Worm (Caenorhabditis elegans): ENCODE measurements around the gene sri-72.

Gene sri-72

ce11 chrV:568105-568504 is at the start of gene sri-72:
sri-72 (minus strand) TSS chrV:568205.
- TF ChIP-seq lin-32 (GFP tag; optimal IDR thresholded peaks at IDR 0.05) (no peak), tbx-8 (GFP tag; optimal IDR thresholded peaks at IDR 0.05) (no peak), nhr-76 (tag; optimal IDR thresholded peaks at IDR 0.05) (no peak), elt-3 (tag; optimal IDR thresholded peaks at IDR 0.05) (no peak), ceh-43 (GFP tag; optimal IDR thresholded peaks at IDR 0.05) (no peak), hlh-1 (tag; optimal IDR thresholded peaks at IDR 0.05) (no peak), sem-2 (GFP tag; optimal IDR thresholded peaks at IDR 0.05) (no peak), mls-2 (tag; optimal IDR thresholded peaks at IDR 0.05) (no peak), snpc-4 (tag; optimal IDR thresholded peaks at IDR 0.05) (no peak), flh-1 (GFP tag; optimal IDR thresholded peaks at IDR 0.05) (no peak), unc-62 (GFP tag; optimal IDR thresholded peaks at IDR 0.05) (no peak), ces-1 (GFP tag; optimal IDR thresholded peaks at IDR 0.05) (no peak), lsy-2 (tag; optimal IDR thresholded peaks at IDR 0.05) (no peak), nhr-237 (tag; optimal IDR thresholded peaks at IDR 0.05) (no peak), ceh-83 (GFP tag; optimal IDR thresholded peaks at IDR 0.05) (no peak), ceh-39 (tag; optimal IDR thresholded peaks at IDR 0.05) (no peak), ham-2 (GFP tag; optimal IDR thresholded peaks at IDR 0.05) (no peak), unc-120 (tag; optimal IDR thresholded peaks at IDR 0.05; ENCODE audit: poor library complexity, severe bottlenecking) (no peak)

ce11 chrV:615275-615674 is 47.3 kb upstream of the sri-72 start, which contains the start of gene F48G7.13:
F48G7.13 (plus strand) TSS chrV:615575.
- TF ChIP-seq cnd-1 (tag; optimal IDR thresholded peaks at IDR 0.05) (no peak), sem-2 (GFP tag; optimal IDR thresholded peaks at IDR 0.05) (no peak), ham-2 (GFP tag; optimal IDR thresholded peaks at IDR 0.05) (no peak), lin-32 (GFP tag; optimal IDR thresholded peaks at IDR 0.05) (no peak), elt-3 (tag; optimal IDR thresholded peaks at IDR 0.05) (no peak), sptf-1 (tag; optimal IDR thresholded peaks at IDR 0.05) (no peak), mab-5 (tag; optimal IDR thresholded peaks at IDR 0.05) (no peak), elt-1 (tag; optimal IDR thresholded peaks at IDR 0.05; ENCODE audit: borderline replicate concordance, insufficient read depth) (no peak), ceh-83 (GFP tag; optimal IDR thresholded peaks at IDR 0.05) (no peak), ztf-11 (tag; optimal IDR thresholded peaks at IDR 0.05) (no peak), mep-1 (tag; optimal IDR thresholded peaks at IDR 0.05) (no peak), flh-1 (GFP tag; optimal IDR thresholded peaks at IDR 0.05) (no peak), bed-3 (GFP tag; optimal IDR thresholded peaks at IDR 0.05) (no peak), ces-1 (GFP tag; optimal IDR thresholded peaks at IDR 0.05) (no peak), snpc-4 (tag; optimal IDR thresholded peaks at IDR 0.05) (no peak), blmp-1 (tag; optimal IDR thresholded peaks at IDR 0.05) (no peak), lin-13 (tag; optimal IDR thresholded peaks at IDR 0.05) (no peak), unc-39 (tag; optimal IDR thresholded peaks at IDR 0.05) (no peak), zip-8 (tag; optimal IDR thresholded peaks at IDR 0.05) (no peak), unc-62 (GFP tag; optimal IDR thresholded peaks at IDR 0.05) (no peak)

- TF ChIP-seq cnd-1 (tag; optimal IDR thresholded peaks at IDR 0.05) = no peak
- TF ChIP-seq sptf-1 (tag; optimal IDR thresholded peaks at IDR 0.05) = no peak
- TF ChIP-seq ztf-11 (tag; optimal IDR thresholded peaks at IDR 0.05) = no peak
- no peak for TF ChIP-seq lin-32 (GFP tag; optimal IDR thresholded peaks at IDR 0.05)
- TF ChIP-seq nhr-28 (tag; optimal IDR thresholded peaks at IDR 0.05) = no peak
- no peak for TF ChIP-seq elt-3 (tag; optimal IDR thresholded peaks at IDR 0.05)
- TF ChIP-seq bed-3 (GFP tag; optimal IDR thresholded peaks at IDR 0.05) = no peak
Observed at ce11 chrV:610217-610616, 42.2 kb upstream of the sri-72 start, which contains the start of gene nhr-90. nhr-90 (plus strand) TSS chrV:610512.

- TF ChIP-seq ces-1 (GFP tag; optimal IDR thresholded peaks at IDR 0.05) (no peak), nhr-12 (tag; optimal IDR thresholded peaks at IDR 0.05) (no peak), unc-39 (tag; optimal IDR thresholded peaks at IDR 0.05) (no peak), sem-2 (GFP tag; optimal IDR thresholded peaks at IDR 0.05) (no peak), snpc-4 (tag; optimal IDR thresholded peaks at IDR 0.05) (no peak), unc-120 (tag; optimal IDR thresholded peaks at IDR 0.05; ENCODE audit: poor library complexity, severe bottlenecking) (no peak), sptf-1 (tag; optimal IDR thresholded peaks at IDR 0.05) (no peak), blmp-1 (tag; optimal IDR thresholded peaks at IDR 0.05) (no peak), mab-5 (tag; optimal IDR thresholded peaks at IDR 0.05) (no peak), zip-8 (tag; optimal IDR thresholded peaks at IDR 0.05) (no peak), flh-1 (GFP tag; optimal IDR thresholded peaks at IDR 0.05) (no peak), elt-3 (tag; optimal IDR thresholded peaks at IDR 0.05) (no peak), drap-1 (GFP tag; optimal IDR thresholded peaks at IDR 0.05) (no peak), lin-13 (tag; optimal IDR thresholded peaks at IDR 0.05) (no peak), M03D4.4 (tag; optimal IDR thresholded peaks at IDR 0.05) (no peak), lin-32 (GFP tag; optimal IDR thresholded peaks at IDR 0.05) (no peak), pha-4 (tag; optimal IDR thresholded peaks at IDR 0.05) (no peak)
Observed at ce11 chrV:609671-610070, 41.7 kb upstream of the sri-72 start, which contains the start of gene srlf-36. srlf-36 (minus strand) TSS chrV:609771.
